Fruit fly (Drosophila melanogaster) whole organism, embryonic: ENCODE data around the gene BORCS6.

Source experiments
- Abd-B ChIP-seq: fragments of 200-800 bp; sonication (Bioruptor generic); optimal IDR thresholded peaks from 2 replicates; lab custom pipeline; 2018; ENCODE audit warnings: missing biosample characterization, mild to moderate bottlenecking, missing genetic modification characterization, moderate library complexity
- Atf6 ChIP-seq: fragments of 200-800 bp; sonication (Bioruptor generic); IDR thresholded peaks from 2 replicates; pipeline ENCODE4 v1.3.6; 2022; ENCODE audit warnings: missing biosample characterization, missing genetic modification characterization
- CG12071 ChIP-seq: fragments of 200-800 bp; sonication (Bioruptor generic); optimal IDR thresholded peaks from 3 replicates; lab custom pipeline; 2018; ENCODE audit warnings: missing biosample characterization, mild to moderate bottlenecking, missing genetic modification characterization
- CG12155 ChIP-seq: fragments of 200-800 bp; sonication (Bioruptor generic); optimal IDR thresholded peaks from 3 replicates; lab custom pipeline; 2016; ENCODE audit warnings: missing biosample characterization, missing genetic modification characterization
- CG13424 ChIP-seq: fragments of 200-800 bp; sonication (Bioruptor generic); optimal IDR thresholded peaks from 2 replicates; lab custom pipeline; 2019; ENCODE audit warnings: missing biosample characterization, mild to moderate bottlenecking, missing genetic modification characterization, moderate library complexity
- CG15601 ChIP-seq: fragments of 200-800 bp; sonication (Bioruptor generic); optimal IDR thresholded peaks from 3 replicates; lab custom pipeline; 2019; ENCODE audit warnings: missing biosample characterization, mild to moderate bottlenecking, missing genetic modification characterization, moderate library complexity
- CG1603 ChIP-seq: fragments of 200-800 bp; sonication (Bioruptor generic); optimal IDR thresholded peaks from 2 replicates; lab custom pipeline; 2019; ENCODE audit warnings: missing biosample characterization, mild to moderate bottlenecking, missing genetic modification characterization, moderate library complexity
- CG18262 ChIP-seq: fragments of 200-800 bp; optimal IDR thresholded peaks from 3 replicates; lab custom pipeline; 2019; ENCODE audit warnings: missing biosample characterization, mild to moderate bottlenecking, missing genetic modification characterization, moderate library complexity
- CG1832 ChIP-seq: fragments of 200-800 bp; sonication (Bioruptor generic); optimal IDR thresholded peaks from 2 replicates; lab custom pipeline; 2017; ENCODE audit warnings: missing biosample characterization, mild to moderate bottlenecking, missing genetic modification characterization, inconsistent platforms
- CG18476 ChIP-seq: fragments of 200-800 bp; sonication (Bioruptor generic); optimal IDR thresholded peaks from 2 replicates; lab custom pipeline; 2016; ENCODE audit warnings: missing biosample characterization, mild to moderate bottlenecking, missing genetic modification characterization
- CG18599 ChIP-seq: fragments of 200-800 bp; sonication (Bioruptor generic); optimal IDR thresholded peaks from 3 replicates; lab custom pipeline; 2017; ENCODE audit warnings: missing biosample characterization, missing genetic modification characterization, mild to moderate bottlenecking, moderate library complexity, missing genetic modification reagents
- CG2889 ChIP-seq: fragments of 200-800 bp; sonication (Bioruptor generic); IDR thresholded peaks from 3 replicates; pipeline ENCODE4 v1.3.6; 2022; ENCODE audit warnings: missing biosample characterization, missing genetic modification characterization
- CG30020 ChIP-seq: fragments of 200-800 bp; optimal IDR thresholded peaks from 2 replicates; lab custom pipeline; 2019; ENCODE audit warnings: missing biosample characterization, mild to moderate bottlenecking, missing genetic modification characterization, moderate library complexity
- CG33213 ChIP-seq: fragments of 200-800 bp; sonication (Bioruptor generic); optimal IDR thresholded peaks from 3 replicates; lab custom pipeline; 2016; ENCODE audit warnings: missing biosample characterization, missing genetic modification characterization
- CG5245 ChIP-seq: fragments of 200-800 bp; sonication (Bioruptor generic); optimal IDR thresholded peaks from 3 replicates; lab custom pipeline; 2016; ENCODE audit warnings: missing biosample characterization, missing genetic modification characterization
- CG6854 ChIP-seq: fragments of 200-800 bp; sonication (Bioruptor generic); optimal IDR thresholded peaks from 3 replicates; lab custom pipeline; 2017; ENCODE audit warnings: missing biosample characterization, mild to moderate bottlenecking, missing genetic modification characterization
- CG7963 ChIP-seq: fragments of 200-800 bp; sonication (Bioruptor generic); IDR thresholded peaks from 3 replicates; pipeline ENCODE4 v1.3.6; 2022; ENCODE audit warnings: missing biosample characterization, missing genetic modification characterization; ENCODE audit not compliant: partially characterized antibody
- CG9797 ChIP-seq: fragments of 200-800 bp; sonication (Bioruptor generic); optimal IDR thresholded peaks from 3 replicates; lab custom pipeline; 2018; ENCODE audit warnings: missing biosample characterization, mild to moderate bottlenecking, missing genetic modification characterization
- Dbx ChIP-seq: fragments of 200-800 bp; sonication (Bioruptor generic); IDR thresholded peaks from 3 replicates; pipeline ENCODE4 v1.3.6; 2022; ENCODE audit warnings: missing biosample characterization, missing genetic modification characterization
- Dll ChIP-seq: fragments of 200-800 bp; sonication (Bioruptor generic); IDR thresholded peaks from 4 replicates; pipeline ENCODE4 v1.3.6; 2022; ENCODE audit warnings: missing biosample characterization, missing genetic modification characterization; ENCODE audit not compliant: partially characterized antibody
- Drgx ChIP-seq: fragments of 200-800 bp; sonication (Bioruptor generic); IDR thresholded peaks from 2 replicates; pipeline ENCODE4 v1.3.6; 2022; ENCODE audit warnings: missing biosample characterization, missing genetic modification characterization
- E2f1 ChIP-seq: fragments of 200-800 bp; sonication (Bioruptor generic); IDR thresholded peaks from 2 replicates; pipeline ENCODE4 v1.3.6; 2022; ENCODE audit warnings: missing biosample characterization, missing genetic modification characterization
- Jarid2 ChIP-seq: fragments of 200-800 bp; sonication (Bioruptor generic); optimal IDR thresholded peaks from 3 replicates; lab custom pipeline; 2017; ENCODE audit warnings: mild to moderate bottlenecking, missing biosample characterization, missing genetic modification reagents, missing genetic modification characterization
- Oaz ChIP-seq: fragments of 200-800 bp; sonication (Bioruptor generic); IDR thresholded peaks from 2 replicates; pipeline ENCODE4 v1.3.6; 2022; ENCODE audit warnings: missing biosample characterization, missing genetic modification characterization
- Rx ChIP-seq: fragments of 200-800 bp; sonication (Bioruptor generic); IDR thresholded peaks from 2 replicates; pipeline ENCODE4 v1.3.6; 2022; ENCODE audit warnings: missing biosample characterization, missing genetic modification characterization
- Spps ChIP-seq: fragments of 200-800 bp; sonication (Bioruptor generic); optimal IDR thresholded peaks from 2 replicates; lab custom pipeline; 2018; ENCODE audit warnings: missing biosample characterization, mild to moderate bottlenecking, missing genetic modification characterization
- Sry-β ChIP-seq: fragments of 200-800 bp; sonication (Bioruptor generic); optimal IDR thresholded peaks from 2 replicates; lab custom pipeline; 2018; ENCODE audit warnings: missing biosample characterization, mild to moderate bottlenecking, missing genetic modification characterization, moderate library complexity
- Ssrp ChIP-seq: fragments of 200-800 bp; sonication (Bioruptor generic); optimal IDR thresholded peaks from 2 replicates; lab custom pipeline; 2018; ENCODE audit warnings: missing biosample characterization, mild to moderate bottlenecking, missing genetic modification characterization, moderate library complexity
- Taf1 ChIP-seq: fragments of 200-800 bp; sonication (Bioruptor generic); IDR thresholded peaks from 2 replicates; pipeline ENCODE4 v1.3.6; 2022; ENCODE audit warnings: missing biosample characterization, missing genetic modification characterization
- Trl ChIP-seq, 3 experiments: fragments of >200 bp in 2 of 3; fragments of 200-800 bp in 1 of 3; sonication (Bioruptor generic) in 1 of 3; optimal IDR thresholded peaks; 2 replicates in 1 of 3; 3 replicates in 2 of 3; lab custom pipeline; 2016 to 2017; ENCODE audit warnings: missing biosample characterization in 1 of 3, missing genetic modification characterization in 1 of 3
- ara ChIP-seq: fragments of 200-800 bp; sonication (Bioruptor generic); IDR thresholded peaks from 2 replicates; pipeline ENCODE4 v1.3.6; 2022; ENCODE audit warnings: missing biosample characterization, missing genetic modification characterization
- ato ChIP-seq: fragments of 200-800 bp; sonication (Bioruptor generic); IDR thresholded peaks from 2 replicates; pipeline ENCODE4 v1.3.6; 2022; ENCODE audit warnings: missing biosample characterization, missing genetic modification characterization; ENCODE audit not compliant: partially characterized antibody
- chn ChIP-seq: fragments of 200-800 bp; sonication (Bioruptor generic); optimal IDR thresholded peaks from 2 replicates; lab custom pipeline; 2016; ENCODE audit warnings: missing biosample characterization, missing genetic modification characterization
- corto ChIP-seq: fragments of 200-800 bp; sonication (Bioruptor generic); optimal IDR thresholded peaks from 2 replicates; lab custom pipeline; 2016; ENCODE audit warnings: missing biosample characterization, mild to moderate bottlenecking, missing genetic modification characterization, moderate library complexity
- cwo ChIP-seq: fragments of 200-800 bp; sonication (Bioruptor generic); optimal IDR thresholded peaks from 3 replicates; lab custom pipeline; 2017; ENCODE audit warnings: missing biosample characterization, missing genetic modification characterization, mild to moderate bottlenecking, moderate library complexity, missing genetic modification reagents
- fru ChIP-seq: fragments of >200 bp; optimal IDR thresholded peaks from 2 replicates; lab custom pipeline; 2017
- fu2 ChIP-seq: fragments of 200-800 bp; sonication (Bioruptor generic); optimal IDR thresholded peaks from 2 replicates; lab custom pipeline; 2016; ENCODE audit warnings: missing biosample characterization, missing genetic modification characterization
- grau ChIP-seq: fragments of 200-800 bp; optimal IDR thresholded peaks from 3 replicates; lab custom pipeline; 2019; ENCODE audit warnings: missing biosample characterization, mild to moderate bottlenecking, missing genetic modification characterization, moderate library complexity
- gt ChIP-seq: fragments of 200-800 bp; sonication (Bioruptor generic); IDR thresholded peaks from 2 replicates; pipeline ENCODE4 v1.3.6; 2022; ENCODE audit warnings: missing biosample characterization, missing genetic modification characterization
- klu ChIP-seq: fragments of 200-800 bp; sonication (Bioruptor generic); IDR thresholded peaks from 2 replicates; pipeline ENCODE4 v1.3.6; 2022; ENCODE audit warnings: missing biosample characterization, missing genetic modification characterization
- lov ChIP-seq, 2 experiments: fragments of 200-800 bp in 1 of 2; fragments of >200 bp in 1 of 2; sonication (Bioruptor generic) in 1 of 2; IDR thresholded peaks in 1 of 2; optimal IDR thresholded peaks in 1 of 2; 2 replicates in 1 of 2; 3 replicates in 1 of 2; pipeline versions ENCODE4 v1.3.6 to Lab custom; 2017 to 2022; ENCODE audit warnings: missing biosample characterization in 1 of 2, missing genetic modification characterization in 1 of 2
- pita ChIP-seq: fragments of 200-800 bp; sonication (Bioruptor generic); optimal IDR thresholded peaks from 2 replicates; lab custom pipeline; 2017; ENCODE audit warnings: missing biosample characterization, mild to moderate bottlenecking, missing genetic modification characterization
- pum ChIP-seq: fragments of 200-800 bp; sonication (Bioruptor generic); optimal IDR thresholded peaks from 2 replicates; lab custom pipeline; 2016; ENCODE audit warnings: missing biosample characterization, missing genetic modification characterization
- ro ChIP-seq: fragments of 200-800 bp; sonication (Bioruptor generic); IDR thresholded peaks from 2 replicates; pipeline ENCODE4 v1.3.6; 2022; ENCODE audit warnings: missing biosample characterization, missing genetic modification characterization
- tll ChIP-seq, 2 experiments: fragments of 200-800 bp in 1 of 2; fragments of >200 bp in 1 of 2; sonication (Bioruptor generic) in 1 of 2; optimal IDR thresholded peaks; 2 replicates each; lab custom pipeline; 2017 to 2019; ENCODE audit warnings: missing biosample characterization in 2 of 2, missing genetic modification characterization in 2 of 2, mild to moderate bottlenecking in 1 of 2, moderate library complexity in 1 of 2
- twi ChIP-seq: fragments of 200-800 bp; optimal IDR thresholded peaks from 2 replicates; lab custom pipeline; 2019; ENCODE audit warnings: missing biosample characterization, mild to moderate bottlenecking, missing genetic modification characterization, moderate library complexity
- unpg ChIP-seq: fragments of 200-800 bp; sonication (Bioruptor generic); optimal IDR thresholded peaks from 3 replicates; lab custom pipeline; 2018; ENCODE audit warnings: missing biosample characterization, mild to moderate bottlenecking, missing genetic modification characterization, moderate library complexity
- vnd ChIP-seq: fragments of 200-800 bp; sonication (Bioruptor generic); IDR thresholded peaks from 3 replicates; pipeline ENCODE4 v1.3.6; 2022; ENCODE audit warnings: missing biosample characterization, missing genetic modification characterization; ENCODE audit not compliant: partially characterized antibody
- wek ChIP-seq: fragments of 200-800 bp; sonication (Bioruptor generic); optimal IDR thresholded peaks from 3 replicates; lab custom pipeline; 2018; ENCODE audit warnings: missing biosample characterization, mild to moderate bottlenecking, missing genetic modification characterization, moderate library complexity

The BORCS6 gene

dm6 chr3L:552950-553349 lies 12.3 kb downstream of the BORCS6 start (continued):
- no peak for TF ChIP-seq CG7963 (GFP tag; lab: Robert Waterston, UW)
- peak; percentile 64 for TF ChIP-seq Abd-B (GFP tag; lab: Kevin White, UChicago)
- peak; percentile 62 for TF ChIP-seq Dbx
- TF ChIP-seq chn (GFP tag; lab: Kevin White, UChicago), result peak; percentile 69
- peak; percentile 55 for TF ChIP-seq pum (GFP tag; lab: Kevin White, UChicago)
- TF ChIP-seq CG12155 (GFP tag; lab: Kevin White, UChicago), result peak; percentile 49
- no peak for TF ChIP-seq fru (lab: Kevin White, UChicago)
- peak; percentile 71 for TF ChIP-seq grau (tag; lab: Kevin White, UChicago)
- TF ChIP-seq CG6854 (GFP tag; lab: Kevin White, UChicago), result peak; percentile 52
- peak; percentile 88 for TF ChIP-seq Drgx (GFP tag; lab: Robert Waterston, UW)
- peak; percentile 52 for TF ChIP-seq E2f1 (GFP tag; lab: Robert Waterston, UW)
- no peak for TF ChIP-seq ro (GFP tag; lab: Robert Waterston, UW)
- peak; percentile 72 for TF ChIP-seq Atf6 (GFP tag; lab: Robert Waterston, UW)
- TF ChIP-seq Taf1 (GFP tag; lab: Robert Waterston, UW), result peak; percentile 33; the same call in 1 of the 2 replicates
- peak; percentile 81 for TF ChIP-seq CG1603 (tag; lab: Kevin White, UChicago)
- TF ChIP-seq gt, result 0 out of 2 replicates have a peak, but pooled peaks have one; percentile 29
- TF ChIP-seq ara, result peak; percentile 74
- TF ChIP-seq CG2889 (GFP tag; lab: Robert Waterston, UW), result peak; percentile 56; the same call in 1 of the 3 replicates
- TF ChIP-seq CG18262, result peak; percentile 56
- TF ChIP-seq CG30020, result no peak
- TF ChIP-seq CG12071 (GFP tag; lab: Kevin White, UChicago), result peak; percentile 83
- peak; percentile 65 for TF ChIP-seq CG5245 (GFP tag; lab: Kevin White, UChicago)
- no peak for TF ChIP-seq Dll
- peak; percentile 75 for TF ChIP-seq cwo (GFP tag; lab: Kevin White, UChicago)
- TF ChIP-seq Ssrp (tag; lab: Kevin White, UChicago), result peak; percentile 48
- TF ChIP-seq wek (GFP tag; lab: Kevin White, UChicago), result peak; percentile 35
- peak; percentile 78 for TF ChIP-seq corto (GFP tag; lab: Kevin White, UChicago)
- TF ChIP-seq Oaz (GFP tag; lab: Robert Waterston, UW), result peak; percentile 67
- TF ChIP-seq vnd (GFP tag; lab: Robert Waterston, UW), result no peak
- TF ChIP-seq CG13424 (tag; lab: Kevin White, UChicago), result peak; percentile 65
- peak; percentile 2 for TF ChIP-seq Jarid2 (GFP tag; lab: Kevin White, UChicago)
- TF ChIP-seq Trl (optimal IDR thresholded peaks at IDR 0.05; lab: Kevin White, UChicago), result no peak
- peak; percentile 60 for TF ChIP-seq Trl (GFP tag; optimal IDR thresholded peaks at IDR 0.05; lab: Kevin White, UChicago)
- TF ChIP-seq pita (GFP tag; lab: Kevin White, UChicago), result no peak
- no peak for TF ChIP-seq ato (GFP tag; lab: Robert Waterston, UW)
- TF ChIP-seq CG18599 (GFP tag; lab: Kevin White, UChicago), result peak; percentile 80
- no peak for TF ChIP-seq Sry-β
- TF ChIP-seq Spps (tag; lab: Kevin White, UChicago), result no peak
- no peak for TF ChIP-seq CG9797
- TF ChIP-seq twi (tag; lab: Kevin White, UChicago), result no peak
- peak; percentile 46 for TF ChIP-seq CG33213 (GFP tag; lab: Kevin White, UChicago)
- TF ChIP-seq fu2 (GFP tag; lab: Kevin White, UChicago), result peak; percentile 16
- peak; percentile 7 for TF ChIP-seq CG15601
- TF ChIP-seq CG1832, result no peak
- TF ChIP-seq unpg (GFP tag; lab: Kevin White, UChicago), result peak; percentile 80
- TF ChIP-seq CG18476 (GFP tag; lab: Kevin White, UChicago), result peak; percentile 45
- TF ChIP-seq klu (GFP tag; lab: Robert Waterston, UW), result 0 out of 2 replicates have a peak, but pooled peaks have one; percentile 25
- no peak for TF ChIP-seq tll (GFP tag; optimal IDR thresholded peaks at IDR 0.05; lab: Kevin White, UChicago)
- no peak for TF ChIP-seq lov (optimal IDR thresholded peaks at IDR 0.05; lab: Kevin White, UChicago)
- TF ChIP-seq lov (GFP tag; IDR thresholded peaks at IDR 0.05; lab: Robert Waterston, UW), result 0 out of 3 replicates have a peak, but pooled peaks have one; percentile 29
- TF ChIP-seq Rx (GFP tag; lab: Robert Waterston, UW), result peak; percentile 74
